Worm (Caenorhabditis elegans) whole organism, L4 larva: ENCODE results near the gene thoc-7.
"Not testable (repeated sequence)": the region's sequence is repeated elsewhere in the genome, so short reads cannot be mapped to it uniquely, and the experiment has no call there.

Experiments
- hlh-30 ChIP-seq: sonication (generic microtip); optimal IDR thresholded peaks from 2 replicates; lab custom pipeline; 2017; ENCODE audit warnings: antibody characterized with exemption, mild to moderate bottlenecking, missing genetic modification characterization, missing compliant biosample characterization; ENCODE audit not compliant: insufficient read depth
- nhr-28 ChIP-seq: fragments of 150-350 bp; optimal IDR thresholded peaks from 2 replicates; lab custom pipeline; 2014; ENCODE audit warnings: missing biosample characterization, missing genetic modification characterization

DNA sequence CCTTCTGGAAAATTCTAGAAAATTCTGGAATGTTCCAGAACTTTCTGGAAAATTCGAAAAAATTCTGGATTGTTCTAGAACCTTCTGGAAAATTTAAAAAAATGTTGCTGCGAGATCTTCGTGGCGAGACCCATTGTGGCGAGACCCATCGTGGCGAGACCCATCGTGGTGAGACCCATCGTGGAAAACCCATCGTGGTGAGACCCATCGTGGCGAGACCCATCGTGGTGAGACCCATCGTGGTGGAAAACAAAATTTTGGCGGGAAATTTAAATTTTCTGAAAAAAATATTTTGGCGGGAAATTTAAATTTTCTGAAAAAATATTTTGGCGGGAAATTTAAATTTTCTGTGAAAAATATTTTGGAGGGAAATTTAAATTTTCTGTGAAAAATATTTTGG, 39.8 kb downstream of the thoc-7 start:
- not testable (repeated sequence) for TF ChIP-seq hlh-30 (tag; lab: Kevin White, UChicago); nhr-28
